Worm (Caenorhabditis elegans): ENCODE results near the gene F22B8.7.

Gene F22B8.7

ce11 chrV:16060135-16060534, 34.2 kb upstream of the F22B8.7 start, which contains the start of gene F14H3.15:
TSS of gene F14H3.15 (minus strand) at chrV:16060235.
- TF ChIP-seq hlh-30 (tag; optimal IDR thresholded peaks at IDR 0.05; ENCODE audit: insufficient read depth) (no peak), gmeb-2 (tag; optimal IDR thresholded peaks at IDR 0.05) (no peak), elt-4 (tag; optimal IDR thresholded peaks at IDR 0.05) (no peak), nhr-232 (tag; optimal IDR thresholded peaks at IDR 0.05) (no peak), ceh-9 (tag; optimal IDR thresholded peaks at IDR 0.05) (no peak), nfya-1 (tag; optimal IDR thresholded peaks at IDR 0.05) (no peak), elt-2 (tag; optimal IDR thresholded peaks at IDR 0.05) (no peak), ceh-34 (tag; optimal IDR thresholded peaks at IDR 0.05) (no peak), rnt-1 (tag; optimal IDR thresholded peaks at IDR 0.05) (no peak), ceh-22 (tag; optimal IDR thresholded peaks at IDR 0.05) (no peak)

ce11 chrV:16061993-16062392, 32.4 kb upstream of the F22B8.7 start, which contains the start of gene fbxa-100:
TSS of gene fbxa-100 (minus strand) at chrV:16062093.
- TF ChIP-seq ztf-16 (tag; optimal IDR thresholded peaks at IDR 0.05) (no peak), ceh-22 (tag; optimal IDR thresholded peaks at IDR 0.05) (no peak), rnt-1 (tag; optimal IDR thresholded peaks at IDR 0.05) (no peak), ttx-3 (tag; optimal IDR thresholded peaks at IDR 0.05) (no peak)

- TF ChIP-seq nhr-232 (tag; optimal IDR thresholded peaks at IDR 0.05) (no peak), K09A11.1 (tag; optimal IDR thresholded peaks at IDR 0.05; ENCODE audit: insufficient read depth) (no peak), tbx-2 (tag; optimal IDR thresholded peaks at IDR 0.05) (no peak), ttx-3 (tag; optimal IDR thresholded peaks at IDR 0.05) (no peak), hlh-6 (tag; optimal IDR thresholded peaks at IDR 0.05) (no peak), ceh-9 (tag; optimal IDR thresholded peaks at IDR 0.05) (no peak), pha-4 (tag; optimal IDR thresholded peaks at IDR 0.05) (no peak), rnt-1 (tag; optimal IDR thresholded peaks at IDR 0.05) (no peak), nhr-11 (tag; optimal IDR thresholded peaks at IDR 0.05) (no peak), zip-5 (tag; optimal IDR thresholded peaks at IDR 0.05) (no peak), unc-42 (tag; optimal IDR thresholded peaks at IDR 0.05) (no peak), unc-3 (GFP tag; conservative IDR thresholded peaks at IDR 0.05) (no peak), unc-3 (tag; optimal IDR thresholded peaks at IDR 0.05) (no peak), C08G9.2 (tag; optimal IDR thresholded peaks at IDR 0.05) (no peak), gmeb-2 (tag; optimal IDR thresholded peaks at IDR 0.05) (no peak), ceh-24 (tag; optimal IDR thresholded peaks at IDR 0.05) (no peak), K02D7.2 (tag; optimal IDR thresholded peaks at IDR 0.05) (no peak), ref-2 (tag; optimal IDR thresholded peaks at IDR 0.05) (no peak), sox-2 (GFP tag; IDR thresholded peaks at IDR 0.05) (no peak), ztf-16 (tag; optimal IDR thresholded peaks at IDR 0.05) (no peak)
These were observed 31.6 kb upstream of the F22B8.7 start, which contains the start of gene F14H3.14 for ce11 chrV:16062788-16063187. TSS of gene F14H3.14 (minus strand) at chrV:16062888.

ce11 chrV:16068938-16069337, 25.4 kb upstream of the F22B8.7 start, which contains the start of gene cyp-35D1:
TSS of gene cyp-35D1 (plus strand) at chrV:16069238.
- TF ChIP-seq syd-9 (tag; optimal IDR thresholded peaks at IDR 0.05), result no peak
- peak; percentile 4 for TF ChIP-seq elt-2 (tag; optimal IDR thresholded peaks at IDR 0.05)

ce11 chrV:16071167-16071566, 23.2 kb upstream of the F22B8.7 start, which contains the start of gene nhr-176:
TSS of gene nhr-176 (plus strand) at chrV:16071325.
- TF ChIP-seq elt-2 (tag; optimal IDR thresholded peaks at IDR 0.05), result peak; percentile 52
- TF ChIP-seq elt-4 (tag; optimal IDR thresholded peaks at IDR 0.05), result no peak

- no peak for TF ChIP-seq hlh-13 (GFP tag; optimal IDR thresholded peaks at IDR 0.05)
- no peak for TF ChIP-seq hlh-15 (tag; optimal IDR thresholded peaks at IDR 0.05)
- TF ChIP-seq ceh-30 (tag; optimal IDR thresholded peaks at IDR 0.05), result no peak
- no peak for TF ChIP-seq ceh-45 (GFP tag; IDR thresholded peaks at IDR 0.05)
- no peak for TF ChIP-seq elt-2 (tag; optimal IDR thresholded peaks at IDR 0.05)
- TF ChIP-seq ceh-22 (tag; optimal IDR thresholded peaks at IDR 0.05), result no peak
- TF ChIP-seq K09A11.1 (tag; optimal IDR thresholded peaks at IDR 0.05; ENCODE audit: insufficient read depth), result no peak
- TF ChIP-seq che-1 (tag; optimal IDR thresholded peaks at IDR 0.05), result no peak
- no peak for TF ChIP-seq ceh-31 (tag; optimal IDR thresholded peaks at IDR 0.05)
- no peak for TF ChIP-seq Y22D7AL.16 (tag; optimal IDR thresholded peaks at IDR 0.05)
- no peak for TF ChIP-seq ceh-48 (tag; optimal IDR thresholded peaks at IDR 0.05)
- TF ChIP-seq madf-2 (tag; optimal IDR thresholded peaks at IDR 0.05), result no peak
- no peak for TF ChIP-seq ceh-18 (tag; optimal IDR thresholded peaks at IDR 0.05)
- TF ChIP-seq nhr-11 (tag; optimal IDR thresholded peaks at IDR 0.05), result no peak
- no peak for TF ChIP-seq pax-1 (tag; optimal IDR thresholded peaks at IDR 0.05)
- TF ChIP-seq ceh-2 (tag; optimal IDR thresholded peaks at IDR 0.05), result no peak
- no peak for TF ChIP-seq fax-1 (tag; optimal IDR thresholded peaks at IDR 0.05)
- TF ChIP-seq hlh-8 (tag; optimal IDR thresholded peaks at IDR 0.05), result no peak
These were observed 20.5 kb upstream of the F22B8.7 start, which contains the start of gene srj-10 for ce11 chrV:16073856-16074255. TSS of gene srj-10 (minus strand) at chrV:16073956.
